Fruit fly (Drosophila melanogaster) whole organism, embryonic: ENCODE data around the gene dls.

Source experiments
- Ada2b ChIP-seq: fragments of 200-800 bp; sonication (Bioruptor generic); IDR thresholded peaks from 2 replicates; pipeline ENCODE4 v1.3.6; 2022; ENCODE audit warnings: missing biosample characterization, missing genetic modification characterization
- Atf3 ChIP-seq: fragments of 200-800 bp; sonication (Bioruptor generic); optimal IDR thresholded peaks from 3 replicates; lab custom pipeline; 2016; ENCODE audit warnings: missing biosample characterization, missing genetic modification characterization
- CG10543 ChIP-seq: fragments of 200-800 bp; sonication (Bioruptor generic); optimal IDR thresholded peaks from 3 replicates; lab custom pipeline; 2017; ENCODE audit warnings: missing biosample characterization, mild to moderate bottlenecking, missing genetic modification characterization, moderate library complexity
- CG10979 ChIP-seq: fragments of 200-800 bp; sonication (Bioruptor generic); optimal IDR thresholded peaks from 2 replicates; lab custom pipeline; 2018; ENCODE audit warnings: missing biosample characterization, mild to moderate bottlenecking, missing genetic modification characterization, moderate library complexity
- CG12155 ChIP-seq: fragments of 200-800 bp; sonication (Bioruptor generic); optimal IDR thresholded peaks from 3 replicates; lab custom pipeline; 2016; ENCODE audit warnings: missing biosample characterization, missing genetic modification characterization
- CG16813 ChIP-seq: fragments of 200-800 bp; sonication (Bioruptor generic); IDR thresholded peaks from 3 replicates; pipeline ENCODE4 v1.3.6; 2022; ENCODE audit warnings: missing biosample characterization, missing genetic modification characterization; ENCODE audit not compliant: partially characterized antibody
- CG17802 ChIP-seq: fragments of 200-800 bp; sonication (Bioruptor generic); optimal IDR thresholded peaks from 2 replicates; lab custom pipeline; 2018; ENCODE audit warnings: missing biosample characterization, mild to moderate bottlenecking, missing genetic modification characterization, moderate library complexity
- CG17912 ChIP-seq: fragments of 200-800 bp; sonication (Bioruptor generic); optimal IDR thresholded peaks from 2 replicates; lab custom pipeline; 2018; ENCODE audit warnings: missing biosample characterization, mild to moderate bottlenecking, missing genetic modification characterization
- CG30020 ChIP-seq: fragments of 200-800 bp; optimal IDR thresholded peaks from 2 replicates; lab custom pipeline; 2019; ENCODE audit warnings: missing biosample characterization, mild to moderate bottlenecking, missing genetic modification characterization, moderate library complexity
- CG34376 ChIP-seq: fragments of 200-800 bp; sonication (Bioruptor generic); optimal IDR thresholded peaks from 2 replicates; lab custom pipeline; 2018; ENCODE audit warnings: missing biosample characterization, mild to moderate bottlenecking, missing genetic modification characterization
- CG3726 ChIP-seq: fragments of 200-800 bp; sonication (Bioruptor generic); IDR thresholded peaks from 3 replicates; pipeline ENCODE4, ENCODE4 v1.3.6; 2022; ENCODE audit warnings: missing biosample characterization, missing genetic modification characterization
- CG4730 ChIP-seq: fragments of 200-800 bp; sonication (Bioruptor generic); IDR thresholded peaks from 2 replicates; pipeline ENCODE4 v1.3.6; 2022; ENCODE audit warnings: missing biosample characterization, missing genetic modification characterization
- CG6175 ChIP-seq: fragments of 200-800 bp; sonication (Bioruptor generic); IDR thresholded peaks from 3 replicates; pipeline ENCODE4 v1.3.6; 2022; ENCODE audit warnings: missing biosample characterization, missing genetic modification characterization
- CG6791 ChIP-seq: fragments of 200-800 bp; sonication (Bioruptor generic); IDR thresholded peaks from 3 replicates; pipeline ENCODE4 v1.3.6; 2022; ENCODE audit warnings: missing biosample characterization, missing genetic modification characterization; ENCODE audit not compliant: partially characterized antibody
- CG7963 ChIP-seq: fragments of 200-800 bp; sonication (Bioruptor generic); IDR thresholded peaks from 3 replicates; pipeline ENCODE4 v1.3.6; 2022; ENCODE audit warnings: missing biosample characterization, missing genetic modification characterization; ENCODE audit not compliant: partially characterized antibody
- CG8290 ChIP-seq, 3 experiments: fragments of 200-800 bp; sonication (Bioruptor generic); optimal IDR thresholded peaks; 2 replicates each; lab custom pipeline; 2016 to 2019; ENCODE audit warnings: missing biosample characterization in 3 of 3, missing genetic modification characterization in 3 of 3, mild to moderate bottlenecking in 2 of 3, moderate library complexity in 1 of 3
- CG9215 ChIP-seq: fragments of 200-800 bp; sonication (Bioruptor generic); IDR thresholded peaks from 2 replicates; pipeline ENCODE4 v1.3.6; 2022; ENCODE audit warnings: missing biosample characterization, missing genetic modification characterization
- D19B ChIP-seq: fragments of 200-800 bp; sonication (Bioruptor generic); optimal IDR thresholded peaks from 2 replicates; lab custom pipeline; 2017; ENCODE audit warnings: missing biosample characterization, mild to moderate bottlenecking, missing genetic modification characterization
- Drgx ChIP-seq: fragments of 200-800 bp; sonication (Bioruptor generic); IDR thresholded peaks from 2 replicates; pipeline ENCODE4 v1.3.6; 2022; ENCODE audit warnings: missing biosample characterization, missing genetic modification characterization
- HLH3B ChIP-seq: fragments of 200-800 bp; sonication (Bioruptor generic); IDR thresholded peaks from 2 replicates; pipeline ENCODE4 v1.3.6; 2022; ENCODE audit warnings: missing biosample characterization, missing genetic modification characterization
- HLH4C ChIP-seq: fragments of 200-800 bp; sonication (Bioruptor generic); IDR thresholded peaks from 3 replicates; pipeline ENCODE4 v1.3.6; 2022; ENCODE audit warnings: missing biosample characterization, missing genetic modification characterization; ENCODE audit not compliant: partially characterized antibody
- Hey ChIP-seq: fragments of 200-800 bp; sonication (Bioruptor generic); optimal IDR thresholded peaks from 3 replicates; lab custom pipeline; 2018; ENCODE audit warnings: missing biosample characterization, mild to moderate bottlenecking, missing genetic modification characterization
- NC2α ChIP-seq: fragments of 200-800 bp; sonication (Bioruptor generic); optimal IDR thresholded peaks from 2 replicates; lab custom pipeline; 2016; ENCODE audit warnings: missing biosample characterization, missing genetic modification characterization
- NFAT ChIP-seq: fragments of 200-800 bp; sonication (Bioruptor generic); IDR thresholded peaks from 2 replicates; pipeline ENCODE4 v1.3.6; 2022; ENCODE audit warnings: missing biosample characterization, missing genetic modification characterization
- Neu2 ChIP-seq: fragments of 200-800 bp; sonication (Bioruptor generic); optimal IDR thresholded peaks from 3 replicates; lab custom pipeline; 2016; ENCODE audit warnings: missing biosample characterization, missing genetic modification characterization, borderline replicate concordance
- Opbp ChIP-seq: fragments of 200-800 bp; sonication (Bioruptor generic); IDR thresholded peaks from 3 replicates; pipeline ENCODE4 v1.3.6; 2022; ENCODE audit warnings: missing biosample characterization, missing genetic modification characterization; ENCODE audit not compliant: partially characterized antibody
- Scr ChIP-seq: fragments of 200-800 bp; sonication (Bioruptor generic); IDR thresholded peaks from 2 replicates; pipeline ENCODE4 v1.3.6; 2022; ENCODE audit warnings: missing biosample characterization, missing genetic modification characterization; ENCODE audit not compliant: partially characterized antibody
- Stat92E ChIP-seq, 3 experiments: fragments of >200 bp in 2 of 3; fragments of 200-800 bp in 1 of 3; sonication (Bioruptor generic) in 1 of 3; optimal IDR thresholded peaks; 2 replicates each; lab custom pipeline; 2017 to 2019; ENCODE audit warnings: missing biosample characterization in 3 of 3, missing genetic modification characterization in 3 of 3, mild to moderate bottlenecking in 1 of 3, moderate library complexity in 1 of 3
- Xbp1 ChIP-seq: fragments of 200-800 bp; sonication (Bioruptor generic); optimal IDR thresholded peaks from 3 replicates; lab custom pipeline; 2016; ENCODE audit warnings: missing biosample characterization, mild to moderate bottlenecking, missing genetic modification characterization
- bbx ChIP-seq: fragments of 200-800 bp; sonication (Bioruptor generic); IDR thresholded peaks from 2 replicates; pipeline ENCODE4 v1.3.6; 2022; ENCODE audit warnings: missing biosample characterization, missing genetic modification characterization; ENCODE audit not compliant: partially characterized antibody
- chn ChIP-seq: fragments of 200-800 bp; sonication (Bioruptor generic); optimal IDR thresholded peaks from 2 replicates; lab custom pipeline; 2016; ENCODE audit warnings: missing biosample characterization, missing genetic modification characterization
- dati ChIP-seq: fragments of 200-800 bp; sonication (Bioruptor generic); IDR thresholded peaks from 2 replicates; pipeline ENCODE4 v1.3.6; 2022; ENCODE audit warnings: missing biosample characterization, missing genetic modification characterization
- ems ChIP-seq: fragments of 200-800 bp; sonication (Bioruptor generic); optimal IDR thresholded peaks from 3 replicates; lab custom pipeline; 2016; ENCODE audit warnings: missing biosample characterization, missing genetic modification characterization
- fu2 ChIP-seq: fragments of 200-800 bp; sonication (Bioruptor generic); optimal IDR thresholded peaks from 2 replicates; lab custom pipeline; 2016; ENCODE audit warnings: missing biosample characterization, missing genetic modification characterization
- grn ChIP-seq: fragments of 200-800 bp; sonication (Bioruptor generic); optimal IDR thresholded peaks from 3 replicates; lab custom pipeline; 2017; ENCODE audit warnings: missing biosample characterization, missing genetic modification characterization
- hb ChIP-seq: fragments of 200-800 bp; sonication (Bioruptor generic); IDR thresholded peaks from 3 replicates; pipeline ENCODE4 v1.3.6; 2022; ENCODE audit warnings: missing biosample characterization, missing genetic modification characterization; ENCODE audit not compliant: partially characterized antibody
- inv ChIP-seq: fragments of 200-800 bp; sonication (Bioruptor generic); IDR thresholded peaks from 2 replicates; pipeline ENCODE4 v1.3.6; 2022; ENCODE audit warnings: missing biosample characterization, missing genetic modification characterization; ENCODE audit not compliant: partially characterized antibody
- ken ChIP-seq: fragments of 200-800 bp; sonication (Bioruptor generic); IDR thresholded peaks from 3 replicates; pipeline ENCODE4 v1.3.6; 2022; ENCODE audit warnings: missing biosample characterization, missing genetic modification characterization
- mirr ChIP-seq: fragments of 200-800 bp; sonication (Bioruptor generic); optimal IDR thresholded peaks from 3 replicates; lab custom pipeline; 2018; ENCODE audit warnings: missing biosample characterization, mild to moderate bottlenecking, missing genetic modification characterization
- nerfin-2 ChIP-seq: fragments of 200-800 bp; sonication (Bioruptor generic); IDR thresholded peaks from 2 replicates; pipeline ENCODE4 v1.3.6; 2022; ENCODE audit warnings: missing biosample characterization, missing genetic modification characterization; ENCODE audit not compliant: partially characterized antibody
- nom ChIP-seq: fragments of 200-800 bp; sonication (Bioruptor generic); optimal IDR thresholded peaks from 2 replicates; lab custom pipeline; 2017; ENCODE audit warnings: missing biosample characterization, missing genetic modification characterization, mild to moderate bottlenecking, moderate library complexity, missing genetic modification reagents
- peb ChIP-seq: fragments of 200-800 bp; sonication (Bioruptor generic); IDR thresholded peaks from 2 replicates; pipeline ENCODE4 v1.3.6; 2022; ENCODE audit warnings: missing biosample characterization, missing genetic modification characterization
- prd ChIP-seq, 3 experiments: fragments of >200 bp in 2 of 3; fragments of 200-800 bp in 1 of 3; sonication (Bioruptor generic) in 1 of 3; optimal IDR thresholded peaks in 2 of 3; IDR thresholded peaks in 1 of 3; 2 replicates in 2 of 3; 3 replicates in 1 of 3; pipeline versions ENCODE4 v1.3.6 to Lab custom; 2017 to 2022; ENCODE audit warnings: missing biosample characterization in 1 of 3, missing genetic modification characterization in 1 of 3
- sna ChIP-seq: fragments of 200-800 bp; sonication (Bioruptor generic); IDR thresholded peaks from 2 replicates; pipeline ENCODE4 v1.3.6; 2022; ENCODE audit warnings: missing biosample characterization, missing genetic modification characterization; ENCODE audit not compliant: partially characterized antibody
- ttk ChIP-seq: fragments of 200-800 bp; sonication (Bioruptor generic); IDR thresholded peaks from 2 replicates; pipeline ENCODE4 v2.1.2; 2022; ENCODE audit warnings: missing biosample characterization, missing genetic modification characterization
- unc-4 ChIP-seq: fragments of 200-800 bp; sonication (Bioruptor generic); IDR thresholded peaks from 2 replicates; pipeline ENCODE4 v1.3.6; 2022; ENCODE audit warnings: missing biosample characterization, missing genetic modification characterization; ENCODE audit not compliant: partially characterized antibody
- vnd ChIP-seq: fragments of 200-800 bp; sonication (Bioruptor generic); IDR thresholded peaks from 3 replicates; pipeline ENCODE4 v1.3.6; 2022; ENCODE audit warnings: missing biosample characterization, missing genetic modification characterization; ENCODE audit not compliant: partially characterized antibody

dls gene

DNA sequence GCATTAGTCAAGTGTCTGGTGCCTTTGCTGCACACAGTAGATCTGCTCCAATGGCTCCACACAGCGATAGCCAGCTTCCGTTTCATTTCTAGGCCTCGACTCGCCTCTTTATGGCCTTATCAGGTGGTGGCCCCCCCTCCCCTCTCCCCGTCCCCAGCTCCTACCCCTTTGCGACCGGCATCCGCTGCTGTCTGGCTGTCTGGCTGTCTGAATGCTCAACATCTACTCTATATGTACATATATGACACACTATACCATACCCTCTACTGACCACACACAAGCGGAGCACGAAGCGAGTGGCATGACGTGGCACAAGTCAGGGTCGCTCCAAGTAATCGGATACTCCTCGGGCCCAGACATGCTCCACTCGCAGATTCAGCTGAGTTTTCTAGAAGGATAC lies 42.8 kb upstream of the dls start (continued):
- TF ChIP-seq vnd (GFP tag; lab: Robert Waterston, UW), result peak; percentile 17; the same call in 1 of the 3 replicates
- TF ChIP-seq CG17912 (GFP tag; lab: Kevin White, UChicago), result no peak
- TF ChIP-seq prd (optimal IDR thresholded peaks at IDR 0.05; lab: Kevin White, UChicago), result no peak
- no peak for TF ChIP-seq prd (GFP tag; IDR thresholded peaks at IDR 0.05; lab: Robert Waterston, UW)
- TF ChIP-seq ttk (GFP tag; lab: Robert Waterston, UW), result peak; percentile 26; the same call in 1 of the 2 replicates
- no peak for TF ChIP-seq CG9215 (GFP tag; lab: Robert Waterston, UW)
- no peak for TF ChIP-seq peb (GFP tag; lab: Robert Waterston, UW)
- TF ChIP-seq Ada2b (GFP tag; lab: Robert Waterston, UW), result 0 out of 2 replicates have a peak, but pooled peaks have one; percentile 11
- peak; percentile 13; the same call in 1 of the 2 replicates for TF ChIP-seq Drgx (GFP tag; lab: Robert Waterston, UW)
- no peak for TF ChIP-seq NC2α (GFP tag; lab: Kevin White, UChicago)
- TF ChIP-seq CG10543, result peak; percentile 52
- peak; percentile 35; the same call in 1 of the 3 replicates for TF ChIP-seq CG6791 (GFP tag; lab: Robert Waterston, UW)
- 0 out of 2 replicates have a peak, but pooled peaks have one; percentile 23 for TF ChIP-seq Scr
- TF ChIP-seq bbx (GFP tag; lab: Robert Waterston, UW), result 0 out of 2 replicates have a peak, but pooled peaks have one; percentile 23
- TF ChIP-seq nerfin-2, result peak; percentile 58
- TF ChIP-seq Xbp1 (GFP tag; lab: Kevin White, UChicago), result peak; percentile 9
- TF ChIP-seq CG10979, result no peak
- TF ChIP-seq CG16813, result peak; percentile 33; the same call in 1 of the 3 replicates
- TF ChIP-seq NFAT (GFP tag; lab: Robert Waterston, UW), result no peak
- TF ChIP-seq chn (GFP tag; lab: Kevin White, UChicago), result no peak
- 0 out of 3 replicates have a peak, but pooled peaks have one; percentile 29 for TF ChIP-seq Opbp
- TF ChIP-seq CG12155 (GFP tag; lab: Kevin White, UChicago), result no peak
- no peak for TF ChIP-seq CG34376 (GFP tag; lab: Kevin White, UChicago)
- no peak for TF ChIP-seq grn
- TF ChIP-seq CG8290 (GFP tag; optimal IDR thresholded peaks at IDR 0.05; lab: Kevin White, UChicago), result no peak
- peak in 1 of 2 experiments; percentile 33 for TF ChIP-seq CG8290 (tag; optimal IDR thresholded peaks at IDR 0.05; lab: Kevin White, UChicago)
- TF ChIP-seq CG6175 (GFP tag; lab: Robert Waterston, UW), result peak; percentile 30; the same call in 1 of the 3 replicates
- TF ChIP-seq nom (GFP tag; lab: Kevin White, UChicago), result peak; percentile 50
- no peak for TF ChIP-seq CG17802 (tag; lab: Kevin White, UChicago)
- TF ChIP-seq Neu2, result no peak
- TF ChIP-seq ems, result no peak
- TF ChIP-seq fu2 (GFP tag; lab: Kevin White, UChicago), result no peak
- peak; percentile 27 for TF ChIP-seq mirr (GFP tag; lab: Kevin White, UChicago)
- TF ChIP-seq sna (GFP tag; lab: Robert Waterston, UW), result peak; percentile 43; the same call in 1 of the 2 replicates
- no peak for TF ChIP-seq CG30020 (tag; lab: Kevin White, UChicago)
- no peak for TF ChIP-seq CG4730 (GFP tag; lab: Robert Waterston, UW)
- no peak for TF ChIP-seq Atf3 (GFP tag; lab: Kevin White, UChicago)
- no peak for TF ChIP-seq Hey (tag; lab: Kevin White, UChicago)
- no peak for TF ChIP-seq Stat92E (GFP tag; optimal IDR thresholded peaks at IDR 0.05; lab: Kevin White, UChicago)
- peak; percentile 78 for TF ChIP-seq HLH4C (GFP tag; lab: Robert Waterston, UW)
- TF ChIP-seq unc-4 (GFP tag; lab: Robert Waterston, UW), result no peak
- peak; percentile 61 for TF ChIP-seq D19B (GFP tag; lab: Kevin White, UChicago)
- TF ChIP-seq CG7963, result peak; percentile 52; the same call in 1 of the 3 replicates
- TF ChIP-seq hb (GFP tag; lab: Robert Waterston, UW), result peak; percentile 51
- TF ChIP-seq HLH3B (GFP tag; lab: Robert Waterston, UW), result 0 out of 2 replicates have a peak, but pooled peaks have one; percentile 29
- TF ChIP-seq CG3726 (GFP tag; lab: Robert Waterston, UW), result no peak
- no peak for TF ChIP-seq dati
- TF ChIP-seq ken (GFP tag; lab: Robert Waterston, UW), result no peak
- peak; percentile 33; the same call in 1 of the 2 replicates for TF ChIP-seq inv (GFP tag; lab: Robert Waterston, UW)
